Worm (Caenorhabditis elegans) whole organism, L1 larva: Measurements from ENCODE around the gene daf-18.

ENCODE experiments used
- aha-1 ChIP-seq: fragments of 150-350 bp; optimal IDR thresholded peaks from 2 replicates; lab custom pipeline; 2014; ENCODE audit warnings: missing biosample characterization, missing genetic modification characterization
- alr-1 ChIP-seq: fragments of 200-800 bp; sonication (Bioruptor generic); optimal IDR thresholded peaks from 2 replicates; lab custom pipeline; 2018; ENCODE audit warnings: borderline replicate concordance, mild to moderate bottlenecking, missing genetic modification characterization, missing compliant biosample characterization
- aly-2 ChIP-seq: fragments of 150-350 bp; optimal IDR thresholded peaks from 2 replicates; lab custom pipeline; 2014; ENCODE audit warnings: missing biosample characterization, missing genetic modification characterization
- blmp-1 ChIP-seq: fragments of 150-350 bp; optimal IDR thresholded peaks from 2 replicates; lab custom pipeline; 2014; ENCODE audit warnings: missing biosample characterization, missing genetic modification characterization
- ceh-8 ChIP-seq: fragments of 200-800 bp; sonication (Bioruptor generic); optimal IDR thresholded peaks from 2 replicates; lab custom pipeline; 2018; ENCODE audit warnings: mild to moderate bottlenecking, missing genetic modification characterization, moderate library complexity, missing compliant biosample characterization
- ceh-90 ChIP-seq: sonication (generic microtip); optimal IDR thresholded peaks from 2 replicates; lab custom pipeline; 2016; ENCODE audit warnings: missing genetic modification characterization, missing compliant biosample characterization
- dsc-1 ChIP-seq: sonication (generic microtip); optimal IDR thresholded peaks from 2 replicates; lab custom pipeline; 2016; ENCODE audit warnings: mild to moderate bottlenecking, missing genetic modification characterization, missing compliant biosample characterization
- efl-1 ChIP-seq, 4 experiments: fragments of 150-350 bp; optimal IDR thresholded peaks in 3 of 4; peaks in 1 of 4; 1 replicate in 1 of 4; 2 replicates in 3 of 4; lab custom pipeline; 2014; ENCODE audit warnings: missing biosample characterization in 2 of 4, missing genetic modification characterization in 2 of 4, missing genetic modification reagents in 2 of 4
- egl-13 ChIP-seq: sonication (generic microtip); optimal IDR thresholded peaks from 2 replicates; lab custom pipeline; 2016; ENCODE audit warnings: missing genotype, missing genetic modification reagents, missing genetic modification characterization, missing compliant biosample characterization
- elt-2 ChIP-seq: sonication (generic microtip); optimal IDR thresholded peaks from 2 replicates; lab custom pipeline; 2016; ENCODE audit warnings: missing genetic modification characterization, mild to moderate bottlenecking, inconsistent platforms, missing compliant biosample characterization, missing genetic modification reagents
- ets-5 ChIP-seq: fragments of 200-800 bp; sonication (Bioruptor generic); IDR thresholded peaks from 2 replicates; pipeline ENCODE4 v1.3.6; 2022; ENCODE audit warnings: missing genetic modification characterization, missing compliant biosample characterization
- fkh-8 ChIP-seq: sonication (generic microtip); optimal IDR thresholded peaks from 2 replicates; lab custom pipeline; 2016; ENCODE audit warnings: mild to moderate bottlenecking, missing genetic modification characterization, missing compliant biosample characterization
- hlh-17 ChIP-seq: fragments of 200-800 bp; sonication (Bioruptor generic); optimal IDR thresholded peaks from 2 replicates; lab custom pipeline; 2018; ENCODE audit warnings: missing genetic modification characterization, mild to moderate bottlenecking, missing compliant biosample characterization, moderate library complexity, borderline replicate concordance
- hlh-4 ChIP-seq: sonication (generic microtip); optimal IDR thresholded peaks from 2 replicates; lab custom pipeline; 2016; ENCODE audit warnings: mild to moderate bottlenecking, missing genetic modification characterization, missing compliant biosample characterization
- isw-1 ChIP-seq: fragments of 200-800 bp; sonication (Bioruptor generic); IDR thresholded peaks from 2 replicates; pipeline ENCODE4 v1.3.6; 2022; ENCODE audit warnings: missing genetic modification characterization, missing compliant biosample characterization
- jun-1 ChIP-seq: fragments of 150-350 bp; optimal IDR thresholded peaks from 2 replicates; lab custom pipeline; 2014; ENCODE audit warnings: missing biosample characterization, missing genetic modification reagents, missing genetic modification characterization
- lin-14 ChIP-seq: fragments of 200-800 bp; sonication (Bioruptor generic); optimal IDR thresholded peaks from 2 replicates; lab custom pipeline; 2018; ENCODE audit warnings: mild to moderate bottlenecking, missing genetic modification characterization, moderate library complexity, missing compliant biosample characterization
- mab-9 ChIP-seq: fragments of 200-800 bp; sonication (Bioruptor generic); IDR thresholded peaks from 2 replicates; pipeline ENCODE4 v1.3.6; 2022; ENCODE audit warnings: missing genetic modification reagents, missing genetic modification characterization, missing compliant biosample characterization
- mdl-1 ChIP-seq, 2 experiments: fragments of 150-350 bp; optimal IDR thresholded peaks; 2 replicates each; lab custom pipeline; 2014 to 2017; ENCODE audit warnings: missing biosample characterization in 2 of 2, missing genetic modification characterization in 2 of 2, inconsistent platforms in 1 of 2
- mef-2 ChIP-seq: fragments of 150-350 bp; optimal IDR thresholded peaks from 2 replicates; lab custom pipeline; 2014; ENCODE audit warnings: missing biosample characterization, missing genetic modification characterization
- mep-1 ChIP-seq: fragments of 150-350 bp; optimal IDR thresholded peaks from 2 replicates; lab custom pipeline; 2014; ENCODE audit warnings: missing biosample characterization, missing genetic modification characterization
- nhr-20 ChIP-seq: sonication (generic microtip); optimal IDR thresholded peaks from 2 replicates; lab custom pipeline; 2016; ENCODE audit warnings: mild to moderate bottlenecking, missing genetic modification characterization, missing compliant biosample characterization
- nhr-47 ChIP-seq: sonication (generic microtip); optimal IDR thresholded peaks from 2 replicates; lab custom pipeline; 2016; ENCODE audit warnings: mild to moderate bottlenecking, missing genetic modification characterization, moderate library complexity, missing compliant biosample characterization
- nhr-76 ChIP-seq: sonication (generic microtip); optimal IDR thresholded peaks from 2 replicates; lab custom pipeline; 2017; ENCODE audit warnings: missing biosample characterization, missing genetic modification characterization
- pqm-1 ChIP-seq: sonication (generic microtip); optimal IDR thresholded peaks from 3 replicates; lab custom pipeline; 2017; ENCODE audit warnings: missing biosample characterization, missing genetic modification characterization
- snu-23 ChIP-seq: sonication (generic microtip); optimal IDR thresholded peaks from 2 replicates; lab custom pipeline; 2016; ENCODE audit warnings: missing genetic modification characterization, missing compliant biosample characterization
- unc-130 ChIP-seq: fragments of 150-350 bp; optimal IDR thresholded peaks from 2 replicates; lab custom pipeline; 2017; ENCODE audit warnings: missing biosample characterization, missing genetic modification characterization, inconsistent platforms
- vab-15 ChIP-seq: sonication (generic microtip); optimal IDR thresholded peaks from 2 replicates; lab custom pipeline; 2017; ENCODE audit warnings: missing genotype, mild to moderate bottlenecking, missing genetic modification characterization, missing compliant biosample characterization

The daf-18 gene

ce11 chrIV:440509-440908 lies 15.5 kb upstream of the daf-18 start, which contains the start of gene hum-8:
hum-8 (minus strand) TSS chrIV:440554.
- TF ChIP-seq alr-1 (tag; lab: Kevin White, UChicago) (no peak), nhr-47 (tag; lab: Kevin White, UChicago) (no peak), mef-2 (no peak), mab-9 (GFP tag; lab: Robert Waterston, UW) (no peak), dsc-1 (no peak), elt-2 (tag; lab: Kevin White, UChicago) (peak; percentile 58), mep-1 (tag; lab: Kevin White, UChicago) (no peak), lin-14 (no peak), aha-1 (tag; lab: Kevin White, UChicago) (no peak), snu-23 (no peak), egl-13 (tag; lab: Kevin White, UChicago) (no peak), efl-1 (optimal IDR thresholded peaks at IDR 0.05; lab: Kevin White, UChicago) (no peak), efl-1 (GFP tag; optimal IDR thresholded peaks at IDR 0.05 in 1 of 2; lab: Kevin White, UChicago) (peak in 1 of 2 experiments; percentile 89)
- TF ChIP-seq, all 84 proteins: peak for 2

- TF ChIP-seq hlh-17 (GFP tag; lab: Kevin White, UChicago), result no peak
- no peak for TF ChIP-seq isw-1
- no peak for TF ChIP-seq aly-2 (tag; lab: Kevin White, UChicago)
- no peak for TF ChIP-seq jun-1 (tag; lab: Kevin White, UChicago)
- TF ChIP-seq aha-1 (tag; lab: Kevin White, UChicago), result no peak
- TF ChIP-seq efl-1 (optimal IDR thresholded peaks at IDR 0.05; lab: Kevin White, UChicago), result no peak
- TF ChIP-seq efl-1 (GFP tag; optimal IDR thresholded peaks at IDR 0.05 in 1 of 2; lab: Kevin White, UChicago), result no peak
- no peak for TF ChIP-seq mdl-1 (tag; optimal IDR thresholded peaks at IDR 0.05; lab: Kevin White, UChicago)
- TF ChIP-seq nhr-76 (tag; lab: Kevin White, UChicago), result no peak
- no peak for TF ChIP-seq pqm-1
- no peak for TF ChIP-seq hlh-4
- TF ChIP-seq, all 84 proteins: peak for 0
Measured at ce11 chrIV:438384-438783, 13.4 kb upstream of the daf-18 start.

- TF ChIP-seq ceh-90 (tag; lab: Kevin White, UChicago) (no peak), elt-2 (tag; lab: Kevin White, UChicago) (no peak), nhr-20 (no peak), mab-9 (GFP tag; lab: Robert Waterston, UW) (no peak), fkh-8 (no peak), pqm-1 (no peak)
- TF ChIP-seq, all 84 proteins: peak for 0
Measured at ce11 chrIV:428869-429268, 3.9 kb upstream of the daf-18 start, which contains the start of gene Y66H1A.5. Y66H1A.5 (minus strand) TSS chrIV:429133.

- TF ChIP-seq aha-1 (tag; lab: Kevin White, UChicago) (no peak), mdl-1 (tag; optimal IDR thresholded peaks at IDR 0.05; lab: Kevin White, UChicago) (no peak), aly-2 (tag; lab: Kevin White, UChicago) (peak; percentile 3), vab-15 (tag; lab: Kevin White, UChicago) (no peak), isw-1 (no peak), efl-1 (optimal IDR thresholded peaks at IDR 0.05; lab: Kevin White, UChicago) (no peak), efl-1 (GFP tag; optimal IDR thresholded peaks at IDR 0.05 in 1 of 2; lab: Kevin White, UChicago) (peak in 1 of 2 experiments; percentile 69)
Measured at ce11 chrIV:427100-427908, 2.3 kb upstream of the daf-18 start.

- no peak for TF ChIP-seq unc-130 (tag; lab: Kevin White, UChicago)
- TF ChIP-seq ceh-8 (GFP tag; lab: Kevin White, UChicago), result peak; percentile 50
- no peak for TF ChIP-seq efl-1 (optimal IDR thresholded peaks at IDR 0.05; lab: Kevin White, UChicago)
- peak in 1 of 2 experiments; percentile 10 for TF ChIP-seq efl-1 (GFP tag; optimal IDR thresholded peaks at IDR 0.05 in 1 of 2; lab: Kevin White, UChicago)
- TF ChIP-seq jun-1 (tag; lab: Kevin White, UChicago), result no peak
- no peak for TF ChIP-seq blmp-1 (tag; lab: Kevin White, UChicago)
Measured at ce11 chrIV:426597-426996, 1.6 kb upstream of the daf-18 start.

ce11 chrIV:425995-426394 lies 1.0 kb upstream of the daf-18 start, which contains the start of gene garr-1:
garr-1 (plus strand) TSS chrIV:426168.
- TF ChIP-seq ets-5 (GFP tag; lab: Robert Waterston, UW), result no peak
- no peak for TF ChIP-seq alr-1 (tag; lab: Kevin White, UChicago)
